Fruit fly (Drosophila melanogaster): ENCODE measurements around the gene TfIIB.

Gene TfIIB

dm6 chr2L:10468388-10468787 is 37.2 kb downstream of the TfIIB start (continued):
- TF ChIP-seq Hey (tag; optimal IDR thresholded peaks at IDR 0.05) = no peak
- TF ChIP-seq CG10267 (tag; optimal IDR thresholded peaks at IDR 0.05) = peak; percentile 41
- TF ChIP-seq CG4820 (GFP tag; optimal IDR thresholded peaks at IDR 0.05) = peak; percentile 44
- TF ChIP-seq CG34422 (GFP tag; IDR thresholded peaks at IDR 0.05) = peak; percentile 73; the same call in 2 of the 3 replicates
- no peak for TF ChIP-seq fd102C (GFP tag; optimal IDR thresholded peaks at IDR 0.05)
- peak; percentile 6 for TF ChIP-seq pho (GFP tag; optimal IDR thresholded peaks at IDR 0.05)
- TF ChIP-seq scrt (GFP tag; optimal IDR thresholded peaks at IDR 0.05) = peak; percentile 23
- TF ChIP-seq MBD-R2 (GFP tag; IDR thresholded peaks at IDR 0.05) = no peak
- TF ChIP-seq caup (GFP tag; optimal IDR thresholded peaks at IDR 0.05; ENCODE audit: severe bottlenecking) = peak; percentile 45
- no peak for TF ChIP-seq CG30020 (tag; optimal IDR thresholded peaks at IDR 0.05)
- TF ChIP-seq CG33213 (GFP tag; optimal IDR thresholded peaks at IDR 0.05) = no peak
- no peak for TF ChIP-seq CG3838 (GFP tag; optimal IDR thresholded peaks at IDR 0.05)
- peak; percentile 37 for TF ChIP-seq CG4328 (GFP tag; optimal IDR thresholded peaks at IDR 0.05)
- no peak for TF ChIP-seq dm (GFP tag; optimal IDR thresholded peaks at IDR 0.05)
- TF ChIP-seq ftz-f1 (GFP tag; optimal IDR thresholded peaks at IDR 0.05) = no peak
- TF ChIP-seq ab (GFP tag; optimal IDR thresholded peaks at IDR 0.05) = no peak
- TF ChIP-seq bab2 (GFP tag; optimal IDR thresholded peaks at IDR 0.05) = peak; percentile 26
- TF ChIP-seq otp (GFP tag; IDR thresholded peaks at IDR 0.05) = peak; percentile 26; the same call in 1 of the 3 replicates
- TF ChIP-seq chif (GFP tag; optimal IDR thresholded peaks at IDR 0.05) = peak; percentile 6 to 8
- TF ChIP-seq CG12155 (GFP tag; optimal IDR thresholded peaks at IDR 0.05) = peak; percentile 10
- TF ChIP-seq br (optimal IDR thresholded peaks at IDR 0.05) = no peak
- peak; percentile 38; the same call in 1 of the 2 replicates for TF ChIP-seq onecut (GFP tag; IDR thresholded peaks at IDR 0.05)
- peak; percentile 60 for TF ChIP-seq CG15514 (GFP tag; optimal IDR thresholded peaks at IDR 0.05)
- TF ChIP-seq CG17568 (GFP tag; optimal IDR thresholded peaks at IDR 0.05) = peak; percentile 34
- TF ChIP-seq aop (GFP tag; IDR thresholded peaks at IDR 0.05) = 0 out of 2 replicates have a peak, but pooled peaks have one; percentile 43
- TF ChIP-seq CG12299 (tag; optimal IDR thresholded peaks at IDR 0.05) = no peak
- no peak for TF ChIP-seq CG9609 (GFP tag; optimal IDR thresholded peaks at IDR 0.05)
- no peak for TF ChIP-seq Sin3A (optimal IDR thresholded peaks at IDR 0.05)
- TF ChIP-seq eyg (GFP tag; optimal IDR thresholded peaks at IDR 0.05) = no peak
- no peak for TF ChIP-seq Scr (GFP tag; IDR thresholded peaks at IDR 0.05; ENCODE audit: partially characterized antibody)
- no peak for TF ChIP-seq CG18476 (GFP tag; optimal IDR thresholded peaks at IDR 0.05)
- no peak for TF ChIP-seq eve (GFP tag; optimal IDR thresholded peaks at IDR 0.05)
- TF ChIP-seq Ravus (GFP tag; IDR thresholded peaks at IDR 0.05) = no peak
- TF ChIP-seq gsb-n (tag; optimal IDR thresholded peaks at IDR 0.05) = peak; percentile 23
- no peak for TF ChIP-seq Elba2 (GFP tag; optimal IDR thresholded peaks at IDR 0.05)
- no peak for TF ChIP-seq lov (optimal IDR thresholded peaks at IDR 0.05)
- TF ChIP-seq lov (GFP tag; IDR thresholded peaks at IDR 0.05) = no peak
- TF ChIP-seq slou (GFP tag; optimal IDR thresholded peaks at IDR 0.05) = no peak
- TF ChIP-seq ase (GFP tag; IDR thresholded peaks at IDR 0.05) = peak; percentile 58; the same call in 1 of the 3 replicates
- no peak for TF ChIP-seq wek (GFP tag; optimal IDR thresholded peaks at IDR 0.05)
- no peak for TF ChIP-seq CG13287 (GFP tag; IDR thresholded peaks at IDR 0.05; ENCODE audit: partially characterized antibody)
- no peak for TF ChIP-seq C15 (GFP tag; IDR thresholded peaks at IDR 0.05)
- peak; percentile 27; the same call in 1 of the 2 replicates for TF ChIP-seq gt (GFP tag; IDR thresholded peaks at IDR 0.05)
- TF ChIP-seq pnt (GFP tag; optimal IDR thresholded peaks at IDR 0.05) = peak; percentile 16
- peak; percentile 11 for TF ChIP-seq odd (GFP tag; optimal IDR thresholded peaks at IDR 0.05)
- TF ChIP-seq CHES-1-like (GFP tag; optimal IDR thresholded peaks at IDR 0.05) = no peak
- no peak for TF ChIP-seq sima (GFP tag; optimal IDR thresholded peaks at IDR 0.05)
- peak; percentile 62 for TF ChIP-seq Meics (GFP tag; optimal IDR thresholded peaks at IDR 0.05)
- TF ChIP-seq CG30403 (GFP tag; optimal IDR thresholded peaks at IDR 0.05) = peak; percentile 59
- TF ChIP-seq nmo (GFP tag; optimal IDR thresholded peaks at IDR 0.05) = peak; percentile 52
- peak; percentile 36 for TF ChIP-seq ems (GFP tag; optimal IDR thresholded peaks at IDR 0.05)
- no peak for TF ChIP-seq NC2α (GFP tag; optimal IDR thresholded peaks at IDR 0.05)
- TF ChIP-seq Bteb2 (GFP tag; optimal IDR thresholded peaks at IDR 0.05) = no peak
